Worm (Caenorhabditis elegans) whole organism, late embryonic: Measurements from ENCODE around the gene R160.6.

Experiments
- C38D4.7 ChIP-seq: fragments of 200-800 bp; sonication (Bioruptor generic); optimal IDR thresholded peaks from 2 replicates; lab custom pipeline; 2018; ENCODE audit warnings: mild to moderate bottlenecking, missing genetic modification characterization, moderate library complexity, missing compliant biosample characterization
- fkh-6 ChIP-seq: sonication (generic microtip); optimal IDR thresholded peaks from 2 replicates; lab custom pipeline; 2016; ENCODE audit warnings: missing genetic modification characterization, missing compliant biosample characterization
- hlh-13 ChIP-seq: fragments of 200-800 bp; sonication (Bioruptor generic); optimal IDR thresholded peaks from 2 replicates; lab custom pipeline; 2018; ENCODE audit warnings: mild to moderate bottlenecking, missing genetic modification characterization, missing compliant biosample characterization
- hlh-15 ChIP-seq: sonication (generic microtip); optimal IDR thresholded peaks from 2 replicates; lab custom pipeline; 2016; ENCODE audit warnings: missing genetic modification characterization, missing compliant biosample characterization
- lin-11 ChIP-seq: fragments of 200-800 bp; sonication (Bioruptor generic); optimal IDR thresholded peaks from 2 replicates; lab custom pipeline; 2018; ENCODE audit warnings: mild to moderate bottlenecking, missing genetic modification characterization, missing compliant biosample characterization
- nfya-1 ChIP-seq: sonication (generic microtip); optimal IDR thresholded peaks from 2 replicates; lab custom pipeline; 2017; ENCODE audit warnings: missing genetic modification characterization, mild to moderate bottlenecking, missing compliant biosample characterization, antibody characterized with exemption, moderate library complexity
- pha-4 ChIP-seq: fragments of 150-350 bp; optimal IDR thresholded peaks from 2 replicates; lab custom pipeline; 2018; ENCODE audit warnings: missing biosample characterization, missing genetic modification reagents, missing genetic modification characterization

DNA sequence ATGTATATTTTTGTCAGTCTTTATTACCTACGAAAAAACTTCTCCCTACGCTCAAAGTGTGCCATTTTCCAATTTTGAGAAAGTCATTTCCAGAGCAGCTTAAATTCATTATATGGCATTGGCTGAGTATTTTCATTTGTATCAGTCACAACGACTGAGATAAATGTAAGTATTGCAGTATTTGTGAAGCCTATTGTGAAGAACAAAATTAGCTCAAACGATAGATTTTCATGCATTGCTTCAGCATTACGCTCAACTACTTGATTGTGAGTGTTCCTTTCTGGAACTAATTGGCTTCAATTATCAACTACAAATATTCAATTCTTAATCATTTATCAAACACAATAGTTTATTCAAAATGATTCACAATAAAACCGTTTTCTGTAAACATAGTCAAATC is 4.7 kb upstream of the R160.6 start, which contains the start of gene R160.12:
- TF ChIP-seq hlh-13 (GFP tag; lab: Kevin White, UChicago) (no peak), hlh-15 (no peak), fkh-6 (no peak), C38D4.7 (GFP tag; lab: Kevin White, UChicago) (no peak), lin-11 (tag; lab: Kevin White, UChicago) (no peak), nfya-1 (tag; lab: Kevin White, UChicago) (no peak), pha-4 (no peak)
